Worm (Caenorhabditis elegans) whole organism, L1 larva: ENCODE results near the gene fem-3.

Source experiments
- alr-1 ChIP-seq: fragments of 200-800 bp; sonication (Bioruptor generic); optimal IDR thresholded peaks from 2 replicates; lab custom pipeline; 2018; ENCODE audit warnings: borderline replicate concordance, mild to moderate bottlenecking, missing genetic modification characterization, missing compliant biosample characterization
- grh-1 ChIP-seq: fragments of 200-800 bp; sonication (Bioruptor generic); IDR thresholded peaks from 2 replicates; pipeline ENCODE4 v1.3.6; 2022; ENCODE audit warnings: missing genetic modification reagents, missing genetic modification characterization, missing compliant biosample characterization
- jun-1 ChIP-seq: fragments of 150-350 bp; optimal IDR thresholded peaks from 2 replicates; lab custom pipeline; 2014; ENCODE audit warnings: missing biosample characterization, missing genetic modification reagents, missing genetic modification characterization
- lin-13 ChIP-seq: fragments of 150-350 bp; optimal IDR thresholded peaks from 2 replicates; lab custom pipeline; 2014; ENCODE audit warnings: missing biosample characterization, missing genetic modification reagents, missing genetic modification characterization
- lin-39 ChIP-seq: fragments of 150-350 bp; optimal IDR thresholded peaks from 2 replicates; lab custom pipeline; 2014; ENCODE audit warnings: missing biosample characterization, missing genetic modification reagents, missing genetic modification characterization
- lir-3 ChIP-seq: sonication (generic microtip); optimal IDR thresholded peaks from 2 replicates; lab custom pipeline; 2016; ENCODE audit warnings: mild to moderate bottlenecking, missing genetic modification characterization, moderate library complexity, missing compliant biosample characterization; ENCODE audit not compliant: poor library complexity
- nhr-237 ChIP-seq: fragments of 150-350 bp; optimal IDR thresholded peaks from 2 replicates; lab custom pipeline; 2014; ENCODE audit warnings: missing biosample characterization, missing genetic modification characterization
- nhr-28 ChIP-seq: fragments of 150-350 bp; optimal IDR thresholded peaks from 2 replicates; lab custom pipeline; 2014; ENCODE audit warnings: missing biosample characterization, missing genetic modification characterization
- sptf-1 ChIP-seq: fragments of 150-350 bp; optimal IDR thresholded peaks from 2 replicates; lab custom pipeline; 2014; ENCODE audit warnings: missing biosample characterization, missing genetic modification characterization
- unc-62 ChIP-seq: fragments of 150-350 bp; optimal IDR thresholded peaks from 2 replicates; lab custom pipeline; 2014; ENCODE audit warnings: missing biosample characterization, missing genetic modification reagents, missing genetic modification characterization
- zag-1 ChIP-seq: fragments of 150-350 bp; optimal IDR thresholded peaks from 2 replicates; lab custom pipeline; 2014; ENCODE audit warnings: missing biosample characterization, missing genetic modification characterization
- ztf-11 ChIP-seq, 2 experiments: sonication (generic microtip); optimal IDR thresholded peaks; 2 replicates each; lab custom pipeline; 2016 to 2017; ENCODE audit warnings: missing genetic modification characterization in 2 of 2, missing biosample characterization in 1 of 2, missing compliant biosample characterization in 1 of 2

- TF ChIP-seq nhr-237 (no peak), ztf-11 (tag; optimal IDR thresholded peaks at IDR 0.05; lab: Kevin White, UChicago) (no peak), grh-1 (GFP tag; lab: Robert Waterston, UW) (no peak), alr-1 (tag; lab: Kevin White, UChicago) (no peak), jun-1 (tag; lab: Kevin White, UChicago) (no peak), zag-1 (no peak), nhr-28 (tag; lab: Kevin White, UChicago) (no peak), lin-39 (tag; lab: Kevin White, UChicago) (no peak), lin-13 (GFP tag; lab: Kevin White, UChicago) (no peak), unc-62 (GFP tag; lab: Kevin White, UChicago) (no peak), sptf-1 (tag; lab: Kevin White, UChicago) (no peak), lir-3 (tag; lab: Kevin White, UChicago) (no peak)
These were observed 9.3 kb downstream of the fem-3 start for ce11 chrIV:9114078-9114477.
